Worm (Caenorhabditis elegans): ENCODE data around the gene F44E5.4.

DNA sequence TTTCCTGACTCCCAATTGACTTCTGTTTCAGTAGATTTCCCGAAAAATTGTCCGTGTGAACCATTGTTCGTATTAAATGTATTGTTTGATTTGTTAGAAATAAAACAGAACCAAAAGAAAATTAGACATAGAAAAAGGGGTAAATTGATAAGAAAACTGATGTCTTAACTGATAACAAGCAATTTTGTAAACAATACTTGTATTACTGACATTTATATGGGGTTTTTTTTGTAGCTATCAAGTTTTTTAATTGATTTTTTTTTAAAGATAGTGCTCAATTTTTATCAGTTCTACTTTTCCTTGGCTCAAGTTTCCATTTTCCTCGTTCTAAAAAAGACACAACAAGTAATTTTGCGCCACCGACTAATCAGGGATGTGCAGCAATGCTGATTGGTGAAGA lies 38.1 kb upstream of the F44E5.4 start:
- no peak for TF ChIP-seq spr-3 (GFP tag; optimal IDR thresholded peaks at IDR 0.05)
- no peak for TF ChIP-seq unc-39 (tag; optimal IDR thresholded peaks at IDR 0.05)
- TF ChIP-seq zag-1 (tag; optimal IDR thresholded peaks at IDR 0.05): no peak
- no peak for TF ChIP-seq mdl-1 (tag; optimal IDR thresholded peaks at IDR 0.05)
- TF ChIP-seq skn-1 (tag; optimal IDR thresholded peaks at IDR 0.05): no peak
- no peak for TF ChIP-seq nhr-237 (tag; optimal IDR thresholded peaks at IDR 0.05)
- TF ChIP-seq nhr-76 (tag; optimal IDR thresholded peaks at IDR 0.05): no peak
- TF ChIP-seq nhr-25 (tag; optimal IDR thresholded peaks at IDR 0.05; ENCODE audit: borderline replicate concordance, insufficient read depth): no peak
- TF ChIP-seq dmd-8 (GFP tag; IDR thresholded peaks at IDR 0.05): no peak
- TF ChIP-seq ama-1 (optimal IDR thresholded peaks at IDR 0.05): no peak
- TF ChIP-seq nhr-10 (tag; optimal IDR thresholded peaks at IDR 0.05): no peak
- TF ChIP-seq pha-4 (GFP tag; IDR thresholded peaks at IDR 0.05): no peak
- no peak for TF ChIP-seq pha-4 (tag; optimal IDR thresholded peaks at IDR 0.05)
- no peak for TF ChIP-seq jun-1 (tag; optimal IDR thresholded peaks at IDR 0.05)
